ENCODE assay signal across 1 fruit fly cellular context in the genomic region with DNA sequence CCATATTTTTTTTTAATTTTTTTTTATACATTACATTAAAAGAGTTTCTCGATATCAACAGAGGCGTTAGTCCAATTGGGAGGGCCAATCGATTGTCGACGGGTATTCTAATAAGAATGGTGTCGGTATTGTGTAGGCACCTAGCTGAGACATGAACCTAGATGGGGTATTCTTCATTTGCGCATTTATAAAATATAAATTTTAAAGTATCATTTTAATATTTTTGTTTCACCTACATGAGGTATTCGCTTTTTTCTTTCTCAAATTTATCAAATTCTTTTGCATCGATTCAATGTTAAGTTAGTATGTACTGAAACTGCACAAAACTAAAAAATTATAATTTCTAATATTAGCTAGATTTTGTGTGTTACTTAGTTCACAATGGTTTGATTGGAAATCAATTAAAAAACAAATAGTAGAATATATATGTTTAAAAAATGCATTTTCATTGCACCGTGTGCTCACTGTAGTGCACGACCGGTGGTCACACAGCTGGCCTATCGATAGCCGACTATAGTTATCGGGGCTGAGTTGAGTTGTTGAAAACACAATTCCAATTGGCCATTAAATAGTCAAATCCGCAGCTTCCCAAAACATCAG.
TF ChIP-seq lines count a peak whose summit lies in the region.

A gene (minus strand): TSS at position 81 of the 600 bp plus-strand sequence.
A gene (plus strand): TSS at position 501 of the 600 bp plus-strand sequence.

TF ChIP-seq in whole organism, embryonic, 481 proteins besides CTCF, POLR2A, EP300 and RAD21 (continued from another document and continues in another):
- TF ChIP-seq tna (GFP tag; IDR thresholded peaks at IDR 0.05; lab: Robert Waterston, UW; ENCODE audit: partially characterized antibody) (0 out of 2 replicates have a peak, but pooled peaks have one; percentile 8), HLH3B (GFP tag; IDR thresholded peaks at IDR 0.05; lab: Robert Waterston, UW) (peak; percentile 82), Myb (GFP tag; optimal IDR thresholded peaks at IDR 0.05; lab: Kevin White, UChicago) (peak; percentile 4), CG9797 (GFP tag; optimal IDR thresholded peaks at IDR 0.05; lab: Kevin White, UChicago) (peak; percentile 39), z (GFP tag; IDR thresholded peaks at IDR 0.05; lab: Robert Waterston, UW) (no peak), Oli (tag; optimal IDR thresholded peaks at IDR 0.05; lab: Kevin White, UChicago) (peak; percentile 83), usp (GFP tag; optimal IDR thresholded peaks at IDR 0.05; lab: Kevin White, UChicago) (no peak), insv (GFP tag; optimal IDR thresholded peaks at IDR 0.05; lab: Kevin White, UChicago) (peak; percentile 88 to 99), abd-A (tag; optimal IDR thresholded peaks at IDR 0.05; lab: Kevin White, UChicago) (no peak), Aef1 (GFP tag; IDR thresholded peaks at IDR 0.05; lab: Robert Waterston, UW) (peak; percentile 89), Jarid2 (GFP tag; optimal IDR thresholded peaks at IDR 0.05; lab: Kevin White, UChicago) (peak; percentile 49), CG8359 (GFP tag; optimal IDR thresholded peaks at IDR 0.05; lab: Kevin White, UChicago; ENCODE audit: borderline replicate concordance) (peak; percentile 19), CG6791 (GFP tag; IDR thresholded peaks at IDR 0.05; lab: Robert Waterston, UW; ENCODE audit: partially characterized antibody) (peak; percentile 51; the same call in 2 of the 3 replicates), Camta (GFP tag; optimal IDR thresholded peaks at IDR 0.05; lab: Kevin White, UChicago) (peak; percentile 44), Trl (optimal IDR thresholded peaks at IDR 0.05; lab: Kevin White, UChicago) (no peak), Trl (GFP tag; optimal IDR thresholded peaks at IDR 0.05; lab: Kevin White, UChicago) (peak; percentile 15), jigr1 (GFP tag; IDR thresholded peaks at IDR 0.05; lab: Robert Waterston, UW) (peak; percentile 66; the same call in 1 of the 3 replicates), cwo (GFP tag; optimal IDR thresholded peaks at IDR 0.05; lab: Kevin White, UChicago) (peak; percentile 65), ara (GFP tag; IDR thresholded peaks at IDR 0.05; lab: Robert Waterston, UW) (peak; percentile 77), Dref (GFP tag; IDR thresholded peaks at IDR 0.05; lab: Robert Waterston, UW) (peak; percentile 75), Doc3 (GFP tag; IDR thresholded peaks at IDR 0.05; lab: Robert Waterston, UW; ENCODE audit: partially characterized antibody) (no peak), CG8290 (GFP tag; optimal IDR thresholded peaks at IDR 0.05; lab: Kevin White, UChicago) (peak; percentile 41), CG8290 (tag; optimal IDR thresholded peaks at IDR 0.05; lab: Kevin White, UChicago) (peak in 1 of 2 experiments; percentile 56), btn (GFP tag; optimal IDR thresholded peaks at IDR 0.05; lab: Kevin White, UChicago) (no peak), B-H1 (GFP tag; IDR thresholded peaks at IDR 0.05; lab: Robert Waterston, UW) (peak; percentile 82), Eip74EF (GFP tag; optimal IDR thresholded peaks at IDR 0.05; lab: Kevin White, UChicago) (peak in 1 of 2 experiments; percentile 57), CG18262 (tag; optimal IDR thresholded peaks at IDR 0.05; lab: Kevin White, UChicago) (peak; percentile 88), Hr51 (GFP tag; optimal IDR thresholded peaks at IDR 0.05; lab: Kevin White, UChicago) (peak; percentile 60 to 82), jing (GFP tag; optimal IDR thresholded peaks at IDR 0.05; lab: Kevin White, UChicago) (peak; percentile 44), tio (GFP tag; optimal IDR thresholded peaks at IDR 0.05; lab: Kevin White, UChicago) (peak; percentile 52), bsh (GFP tag; optimal IDR thresholded peaks at IDR 0.05; lab: Kevin White, UChicago) (peak in 1 of 2 experiments; percentile 79), MESR4 (GFP tag; optimal IDR thresholded peaks at IDR 0.05; lab: Kevin White, UChicago) (no peak), Dek (tag; optimal IDR thresholded peaks at IDR 0.05; lab: Kevin White, UChicago) (peak; percentile 79), Ets65A (GFP tag; lab: Kevin White, UChicago) (peak; percentile 97), bcd (GFP tag; optimal IDR thresholded peaks at IDR 0.05; lab: Kevin White, UChicago) (peak; percentile 89), sisA (GFP tag; IDR thresholded peaks at IDR 0.05; lab: Robert Waterston, UW) (peak; percentile 91), vvl (GFP tag; IDR thresholded peaks at IDR 0.05; lab: Robert Waterston, UW) (peak; percentile 83), CG34224 (GFP tag; IDR thresholded peaks at IDR 0.05; lab: Robert Waterston, UW; ENCODE audit: partially characterized antibody) (0 out of 3 replicates have a peak, but pooled peaks have one; percentile 30), CG15696 (tag; optimal IDR thresholded peaks at IDR 0.05; lab: Kevin White, UChicago) (peak; percentile 86), al (GFP tag; IDR thresholded peaks at IDR 0.05; lab: Robert Waterston, UW) (peak; percentile 84), CG13775 (GFP tag; optimal IDR thresholded peaks at IDR 0.05; lab: Kevin White, UChicago) (peak; percentile 90), CG8478 (optimal IDR thresholded peaks at IDR 0.05; lab: Kevin White, UChicago) (no peak), sug (tag; optimal IDR thresholded peaks at IDR 0.05; lab: Kevin White, UChicago) (peak; percentile 85), CG10366 (GFP tag; IDR thresholded peaks at IDR 0.05; lab: Robert Waterston, UW) (peak; percentile 85), CG12104 (GFP tag; optimal IDR thresholded peaks at IDR 0.05; lab: Kevin White, UChicago) (peak; percentile 66), CG4404 (GFP tag; IDR thresholded peaks at IDR 0.05; lab: Robert Waterston, UW) (peak; percentile 87), bigmax (GFP tag; optimal IDR thresholded peaks at IDR 0.05; lab: Kevin White, UChicago) (no peak), CG12236 (GFP tag; optimal IDR thresholded peaks at IDR 0.05; lab: Kevin White, UChicago) (no peak), HmgZ (tag; optimal IDR thresholded peaks at IDR 0.05; lab: Kevin White, UChicago) (peak; percentile 57), Adf1 (GFP tag; IDR thresholded peaks at IDR 0.05; lab: Robert Waterston, UW) (no peak; the same call in 1 of the 2 replicates), zf30C (GFP tag; optimal IDR thresholded peaks at IDR 0.05; lab: Kevin White, UChicago) (no peak), gem (tag; optimal IDR thresholded peaks at IDR 0.05; lab: Kevin White, UChicago) (peak; percentile 92), inv (GFP tag; IDR thresholded peaks at IDR 0.05; lab: Robert Waterston, UW; ENCODE audit: partially characterized antibody) (no peak), CG17385 (GFP tag; optimal IDR thresholded peaks at IDR 0.05; lab: Kevin White, UChicago) (peak; percentile 74), dm (GFP tag; optimal IDR thresholded peaks at IDR 0.05; lab: Kevin White, UChicago) (peak; percentile 33), Deaf1 (tag; optimal IDR thresholded peaks at IDR 0.05; lab: Kevin White, UChicago) (no peak), pnt (GFP tag; optimal IDR thresholded peaks at IDR 0.05; lab: Kevin White, UChicago) (peak; percentile 50), oc (tag; optimal IDR thresholded peaks at IDR 0.05; lab: Kevin White, UChicago) (no peak), CrebB (tag; optimal IDR thresholded peaks at IDR 0.05; lab: Kevin White, UChicago) (no peak), CG4360 (GFP tag; IDR thresholded peaks at IDR 0.05; lab: Robert Waterston, UW) (0 out of 2 replicates have a peak, but pooled peaks have one; percentile 19), CG14014 (GFP tag; IDR thresholded peaks at IDR 0.05; lab: Robert Waterston, UW) (peak; percentile 87), sima (GFP tag; optimal IDR thresholded peaks at IDR 0.05; lab: Kevin White, UChicago) (no peak), Ptx1 (GFP tag; IDR thresholded peaks at IDR 0.05; lab: Robert Waterston, UW) (peak; percentile 90), CG30020 (tag; optimal IDR thresholded peaks at IDR 0.05; lab: Kevin White, UChicago) (peak; percentile 73), CG2116 (GFP tag; optimal IDR thresholded peaks at IDR 0.05; lab: Kevin White, UChicago) (peak; percentile 79), CG2712 (tag; optimal IDR thresholded peaks at IDR 0.05; lab: Kevin White, UChicago) (peak; percentile 91), CG15479 (GFP tag; optimal IDR thresholded peaks at IDR 0.05; lab: Kevin White, UChicago) (peak; percentile 3), CG14441 (GFP tag; IDR thresholded peaks at IDR 0.05; lab: Robert Waterston, UW) (peak; percentile 89), unpg (GFP tag; optimal IDR thresholded peaks at IDR 0.05; lab: Kevin White, UChicago) (peak; percentile 84), CG15514 (GFP tag; optimal IDR thresholded peaks at IDR 0.05; lab: Kevin White, UChicago) (peak; percentile 73), CG7839 (tag; optimal IDR thresholded peaks at IDR 0.05; lab: Kevin White, UChicago) (peak; percentile 88), D19A (tag; optimal IDR thresholded peaks at IDR 0.05; lab: Kevin White, UChicago) (peak; percentile 74), CG31224 (GFP tag; IDR thresholded peaks at IDR 0.05; lab: Robert Waterston, UW) (peak; percentile 67), stc (GFP tag; IDR thresholded peaks at IDR 0.05; lab: Robert Waterston, UW) (peak; percentile 78), disco-r (GFP tag; optimal IDR thresholded peaks at IDR 0.05; lab: Kevin White, UChicago) (no peak), CG4328 (GFP tag; optimal IDR thresholded peaks at IDR 0.05; lab: Kevin White, UChicago) (peak; percentile 78), so (GFP tag; IDR thresholded peaks at IDR 0.05; lab: Robert Waterston, UW) (peak; percentile 57; the same call in 2 of the 3 replicates), CG2202 (tag; optimal IDR thresholded peaks at IDR 0.05; lab: Kevin White, UChicago) (peak; percentile 19), Xrp1 (GFP tag; IDR thresholded peaks at IDR 0.05; lab: Robert Waterston, UW) (peak; percentile 88), ro (GFP tag; IDR thresholded peaks at IDR 0.05; lab: Robert Waterston, UW) (peak; percentile 62), az2 (GFP tag; optimal IDR thresholded peaks at IDR 0.05; lab: Kevin White, UChicago) (peak; percentile 80), CG6854 (GFP tag; optimal IDR thresholded peaks at IDR 0.05; lab: Kevin White, UChicago) (peak; percentile 43), CkIIα-i1 (GFP tag; IDR thresholded peaks at IDR 0.05; lab: Robert Waterston, UW) (no peak), Dad (GFP tag; optimal IDR thresholded peaks at IDR 0.05; lab: Kevin White, UChicago) (peak; percentile 51), Fer3 (tag; optimal IDR thresholded peaks at IDR 0.05; lab: Kevin White, UChicago) (peak; percentile 80), corto (GFP tag; optimal IDR thresholded peaks at IDR 0.05; lab: Kevin White, UChicago) (no peak), CG17328 (GFP tag; IDR thresholded peaks at IDR 0.05; lab: Robert Waterston, UW) (peak; percentile 81), CG17568 (GFP tag; optimal IDR thresholded peaks at IDR 0.05; lab: Kevin White, UChicago) (no peak), CG18476 (GFP tag; optimal IDR thresholded peaks at IDR 0.05; lab: Kevin White, UChicago) (peak; percentile 71), CG14050 (GFP tag; IDR thresholded peaks at IDR 0.05; lab: Robert Waterston, UW) (peak; percentile 69), CG32772 (GFP tag; IDR thresholded peaks at IDR 0.05; lab: Robert Waterston, UW) (peak; percentile 84), trem (tag; optimal IDR thresholded peaks at IDR 0.05; lab: Kevin White, UChicago) (peak; percentile 76), gsb-n (tag; optimal IDR thresholded peaks at IDR 0.05; lab: Kevin White, UChicago) (peak; percentile 67), sqz (GFP tag; optimal IDR thresholded peaks at IDR 0.05; lab: Kevin White, UChicago) (peak; percentile 50), CG14860 (GFP tag; IDR thresholded peaks at IDR 0.05; lab: Robert Waterston, UW; ENCODE audit: partially characterized antibody) (0 out of 3 replicates have a peak, but pooled peaks have one; percentile 23), CG14710 (tag; optimal IDR thresholded peaks at IDR 0.05; lab: Kevin White, UChicago) (peak; percentile 91), zen2 (GFP tag; IDR thresholded peaks at IDR 0.05; lab: Robert Waterston, UW; ENCODE audit: partially characterized antibody) (peak; percentile 29; the same call in 1 of the 3 replicates), CG1832 (GFP tag; optimal IDR thresholded peaks at IDR 0.05; lab: Kevin White, UChicago) (no peak), CG11093 (GFP tag; IDR thresholded peaks at IDR 0.05; lab: Robert Waterston, UW) (peak; percentile 85), Usf (GFP tag; optimal IDR thresholded peaks at IDR 0.05; lab: Kevin White, UChicago) (peak; percentile 81), pzg (GFP tag; optimal IDR thresholded peaks at IDR 0.05; lab: Kevin White, UChicago) (peak; percentile 46), CG9215 (GFP tag; IDR thresholded peaks at IDR 0.05; lab: Robert Waterston, UW) (peak; percentile 91), Gug (GFP tag; IDR thresholded peaks at IDR 0.05; lab: Robert Waterston, UW) (peak; percentile 90), slp2 (GFP tag; optimal IDR thresholded peaks at IDR 0.05; lab: Kevin White, UChicago) (peak; percentile 40), dati (GFP tag; IDR thresholded peaks at IDR 0.05; lab: Robert Waterston, UW) (no peak), Hr78 (GFP tag; optimal IDR thresholded peaks at IDR 0.05; lab: Kevin White, UChicago) (peak in 1 of 2 experiments; percentile 46), cg (GFP tag; optimal IDR thresholded peaks at IDR 0.05; lab: Kevin White, UChicago) (no peak), CG1529 (GFP tag; optimal IDR thresholded peaks at IDR 0.05; lab: Kevin White, UChicago) (peak; percentile 49), ttk (GFP tag; IDR thresholded peaks at IDR 0.05; lab: Robert Waterston, UW) (peak; percentile 76), CG16779 (GFP tag; IDR thresholded peaks at IDR 0.05; lab: Robert Waterston, UW) (0 out of 2 replicates have a peak, but pooled peaks have one; percentile 6), cad (GFP tag; optimal IDR thresholded peaks at IDR 0.05; lab: Kevin White, UChicago) (no peak), CG7963 (GFP tag; IDR thresholded peaks at IDR 0.05; lab: Robert Waterston, UW; ENCODE audit: partially characterized antibody) (no peak; the same call in 2 of the 3 replicates), Awh (GFP tag; IDR thresholded peaks at IDR 0.05; lab: Robert Waterston, UW) (peak; percentile 60; the same call in 1 of the 2 replicates), CG8765 (GFP tag; IDR thresholded peaks at IDR 0.05; lab: Robert Waterston, UW) (peak; percentile 72), Mad (GFP tag; optimal IDR thresholded peaks at IDR 0.05; lab: Kevin White, UChicago) (peak; percentile 64), Ets97D (GFP tag; optimal IDR thresholded peaks at IDR 0.05; lab: Kevin White, UChicago) (peak; percentile 37), CG9876 (GFP tag; optimal IDR thresholded peaks at IDR 0.05; lab: Kevin White, UChicago) (no peak), CG34376 (GFP tag; optimal IDR thresholded peaks at IDR 0.05; lab: Kevin White, UChicago) (peak; percentile 60), CG18619 (GFP tag; optimal IDR thresholded peaks at IDR 0.05; lab: Kevin White, UChicago) (peak; percentile 83), bbx (GFP tag; IDR thresholded peaks at IDR 0.05; lab: Robert Waterston, UW; ENCODE audit: partially characterized antibody) (peak; percentile 47; the same call in 1 of the 2 replicates)
